Worm (Caenorhabditis elegans): ENCODE data around the gene Y8A9A.2.

DNA sequence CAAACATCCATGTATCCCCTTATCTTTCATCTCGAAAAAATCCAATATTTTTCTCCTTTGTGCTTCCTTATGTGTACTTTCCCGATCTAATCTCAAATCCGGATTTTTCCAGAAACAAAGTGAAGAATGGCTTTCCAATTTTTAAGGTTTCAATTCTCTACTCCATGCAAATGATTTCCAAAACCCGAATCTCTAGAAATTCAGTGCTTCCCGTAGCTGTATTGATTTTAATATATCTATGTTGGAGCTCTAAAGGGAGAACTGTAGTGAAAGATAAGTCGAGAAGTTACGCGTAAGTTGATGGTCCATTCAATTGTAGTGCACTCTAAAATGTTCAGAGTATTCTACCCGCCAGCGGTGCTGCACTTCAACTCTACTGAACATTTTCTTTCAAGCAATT, 44.1 kb downstream of the Y8A9A.2 start, which contains the start of gene C17A2.4:
- TF ChIP-seq skn-1 (tag; optimal IDR thresholded peaks at IDR 0.05) (no peak), ceh-82 (tag; optimal IDR thresholded peaks at IDR 0.05) (no peak), unc-39 (tag; optimal IDR thresholded peaks at IDR 0.05) (no peak), aly-2 (tag; optimal IDR thresholded peaks at IDR 0.05) (no peak), unc-62 (GFP tag; optimal IDR thresholded peaks at IDR 0.05) (no peak), snpc-4 (tag; optimal IDR thresholded peaks at IDR 0.05) (no peak), nhr-25 (tag; optimal IDR thresholded peaks at IDR 0.05) (no peak), ama-1 (optimal IDR thresholded peaks at IDR 0.05) (no peak), nhr-10 (tag; optimal IDR thresholded peaks at IDR 0.05) (no peak), dmd-4 (tag; optimal IDR thresholded peaks at IDR 0.05) (no peak), sem-4 (tag; optimal IDR thresholded peaks at IDR 0.05) (no peak), crh-2 (tag; optimal IDR thresholded peaks at IDR 0.05) (no peak), elt-3 (tag; optimal IDR thresholded peaks at IDR 0.05) (no peak), nhr-77 (tag; optimal IDR thresholded peaks at IDR 0.05) (no peak)

Measured in whole organism, L2 larva.